Worm (Caenorhabditis elegans): Measurements from ENCODE around the gene smf-2.

smf-2 gene

ce11 chrX:6741532-6741931 is 23.0 kb upstream of the smf-2 start:
- TF ChIP-seq egl-27 (tag; optimal IDR thresholded peaks at IDR 0.05): peak in 1 of 2 experiments; percentile 26
- peak; percentile 48 to 58 for TF ChIP-seq lsy-2 (tag; optimal IDR thresholded peaks at IDR 0.05)
- TF ChIP-seq dpl-1 (GFP tag; optimal IDR thresholded peaks at IDR 0.05): peak; percentile 8 to 17 (median 17)
- TF ChIP-seq blmp-1 (tag; optimal IDR thresholded peaks at IDR 0.05): peak; percentile 96
- no peak for TF ChIP-seq aly-2 (tag; optimal IDR thresholded peaks at IDR 0.05)
- no peak for TF ChIP-seq alr-1 (tag; optimal IDR thresholded peaks at IDR 0.05; ENCODE audit: borderline replicate concordance)
- TF ChIP-seq lir-3 (tag; optimal IDR thresholded peaks at IDR 0.05; ENCODE audit: poor library complexity): peak; percentile 73
- TF ChIP-seq lin-35 (GFP tag; optimal IDR thresholded peaks at IDR 0.05): peak; percentile 28 to 69
- peak; percentile 77 for TF ChIP-seq mep-1 (tag; optimal IDR thresholded peaks at IDR 0.05)
- TF ChIP-seq ztf-4 (tag; optimal IDR thresholded peaks at IDR 0.05): peak; percentile 79
- TF ChIP-seq ets-5 (GFP tag; IDR thresholded peaks at IDR 0.05): no peak
- no peak for TF ChIP-seq nhr-84 (tag; optimal IDR thresholded peaks at IDR 0.05)
- TF ChIP-seq mab-9 (GFP tag; IDR thresholded peaks at IDR 0.05): peak; percentile 57
- TF ChIP-seq aha-1 (tag; optimal IDR thresholded peaks at IDR 0.05): peak; percentile 40
- peak in 2 of 6 experiments; percentile 88 to 90 for TF ChIP-seq elt-3 (tag; optimal IDR thresholded peaks at IDR 0.05)
- TF ChIP-seq pqm-1 (tag; optimal IDR thresholded peaks at IDR 0.05): no peak
- peak; percentile 78 for TF ChIP-seq nhr-90 (tag; optimal IDR thresholded peaks at IDR 0.05; ENCODE audit: poor library complexity)
- TF ChIP-seq unc-62 (GFP tag; optimal IDR thresholded peaks at IDR 0.05): no peak
- TF ChIP-seq hpl-2 (GFP tag; optimal IDR thresholded peaks at IDR 0.05): no peak
- TF ChIP-seq nhr-19 (GFP tag; conservative IDR thresholded peaks at IDR 0.05): peak; percentile 34
- TF ChIP-seq unc-130 (tag; optimal IDR thresholded peaks at IDR 0.05): peak; percentile 78
- TF ChIP-seq rnt-1 (tag; optimal IDR thresholded peaks at IDR 0.05): peak; percentile 64
- peak; percentile 98 for TF ChIP-seq nhr-85 (tag)
- peak; percentile 42 for TF ChIP-seq lin-14 (GFP tag; optimal IDR thresholded peaks at IDR 0.05)
- TF ChIP-seq ceh-63 (GFP tag; optimal IDR thresholded peaks at IDR 0.05): no peak
- TF ChIP-seq nhr-71 (tag; optimal IDR thresholded peaks at IDR 0.05): peak; percentile 49
- TF ChIP-seq C16A3.4 (tag; optimal IDR thresholded peaks at IDR 0.05): peak; percentile 65
- TF ChIP-seq snpc-4 (tag; optimal IDR thresholded peaks at IDR 0.05): no peak
- TF ChIP-seq nhr-47 (tag; optimal IDR thresholded peaks at IDR 0.05): no peak
- peak; percentile 4 for TF ChIP-seq skn-1 (tag; optimal IDR thresholded peaks at IDR 0.05)
- TF ChIP-seq grh-1 (GFP tag; IDR thresholded peaks at IDR 0.05): peak; percentile 85
- peak; percentile 76 for TF ChIP-seq nhr-20 (tag; optimal IDR thresholded peaks at IDR 0.05)
- TF ChIP-seq ama-1 (optimal IDR thresholded peaks at IDR 0.05): no peak
- no peak for TF ChIP-seq zag-1 (tag; optimal IDR thresholded peaks at IDR 0.05)
- peak; percentile 45 for TF ChIP-seq snu-23 (GFP tag; optimal IDR thresholded peaks at IDR 0.05)
- TF ChIP-seq elt-2 (tag; optimal IDR thresholded peaks at IDR 0.05): peak; percentile 25
- TF ChIP-seq lin-13 (GFP tag; optimal IDR thresholded peaks at IDR 0.05): peak; percentile 34
- no peak for TF ChIP-seq mdl-1 (tag; optimal IDR thresholded peaks at IDR 0.05)
- TF ChIP-seq efl-1 (optimal IDR thresholded peaks at IDR 0.05): peak in 1 of 2 experiments; percentile 18
- TF ChIP-seq efl-1 (GFP tag; optimal IDR thresholded peaks at IDR 0.05 in 1 of 2): peak; percentile 17 to 85
- no peak for TF ChIP-seq vab-15 (tag; optimal IDR thresholded peaks at IDR 0.05)
- no peak for TF ChIP-seq sup-37 (GFP tag; optimal IDR thresholded peaks at IDR 0.05)

- TF ChIP-seq efl-1 (optimal IDR thresholded peaks at IDR 0.05) (peak; percentile 12 to 34), efl-1 (GFP tag; optimal IDR thresholded peaks at IDR 0.05 in 1 of 2) (peak in 1 of 2 experiments; percentile 20), blmp-1 (tag; optimal IDR thresholded peaks at IDR 0.05) (peak; percentile 43), tlp-1 (tag; optimal IDR thresholded peaks at IDR 0.05) (no peak), nhr-77 (tag; optimal IDR thresholded peaks at IDR 0.05) (no peak), nhr-85 (tag) (peak; percentile 83), lin-35 (GFP tag; optimal IDR thresholded peaks at IDR 0.05) (peak in 1 of 2 experiments; percentile 73), ces-1 (GFP tag; optimal IDR thresholded peaks at IDR 0.05) (no peak), ceh-63 (GFP tag; optimal IDR thresholded peaks at IDR 0.05) (no peak), fkh-8 (tag; optimal IDR thresholded peaks at IDR 0.05) (no peak), lsy-2 (tag; optimal IDR thresholded peaks at IDR 0.05) (peak; percentile 40 to 49), xbp-1 (tag; optimal IDR thresholded peaks at IDR 0.05) (peak; percentile 44), elt-2 (tag; optimal IDR thresholded peaks at IDR 0.05) (no peak), nhr-237 (tag; optimal IDR thresholded peaks at IDR 0.05) (no peak), pax-3 (tag; optimal IDR thresholded peaks at IDR 0.05) (no peak), pag-3 (tag; optimal IDR thresholded peaks at IDR 0.05; ENCODE audit: borderline replicate concordance, insufficient read depth) (no peak), isw-1 (GFP tag; IDR thresholded peaks at IDR 0.05) (no peak), unc-98 (GFP tag; IDR thresholded peaks at IDR 0.05) (peak; percentile 42; the same call in 1 of the 2 replicates), zip-4 (GFP tag; optimal IDR thresholded peaks at IDR 0.05) (no peak), lin-13 (GFP tag; optimal IDR thresholded peaks at IDR 0.05) (peak; percentile 2)
Observed at ce11 chrX:6740983-6741365, 22.5 kb upstream of the smf-2 start.
